Worm (Caenorhabditis elegans): ENCODE data around the gene nstp-5.

The nstp-5 gene

DNA sequence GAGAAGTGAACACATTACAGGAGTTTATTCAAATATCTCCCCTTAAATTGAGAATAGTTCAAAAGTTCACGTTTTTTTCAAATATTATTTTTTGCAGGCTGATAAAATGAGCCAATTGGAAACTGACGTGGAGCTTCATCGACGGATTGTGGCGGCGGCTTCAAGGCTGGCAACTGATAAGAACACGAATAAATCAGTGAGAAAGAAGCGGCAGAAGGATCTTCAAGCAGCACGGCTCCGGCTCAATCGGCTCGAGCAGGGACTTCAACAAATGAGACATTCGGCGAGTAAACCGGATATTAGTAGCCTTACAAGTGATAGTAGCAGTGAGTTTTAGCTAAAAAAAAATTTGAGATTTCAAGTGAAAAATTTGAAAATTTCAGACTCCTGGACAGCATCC lies 30.0 kb upstream of the nstp-5 start, which contains the start of gene M02B1.4:
Gene M02B1.4 (minus strand): TSS at position 9 of the 400 bp plus-strand sequence.
- TF ChIP-seq nhr-28 (tag; optimal IDR thresholded peaks at IDR 0.05) = no peak
- TF ChIP-seq blmp-1 (tag; optimal IDR thresholded peaks at IDR 0.05) = no peak
- TF ChIP-seq flh-1 (GFP tag; optimal IDR thresholded peaks at IDR 0.05) = no peak
- TF ChIP-seq nhr-76 (tag; optimal IDR thresholded peaks at IDR 0.05) = no peak
- no peak for TF ChIP-seq elt-1 (tag; optimal IDR thresholded peaks at IDR 0.05; ENCODE audit: borderline replicate concordance, insufficient read depth)
- TF ChIP-seq lsy-2 (tag; optimal IDR thresholded peaks at IDR 0.05) = no peak
- TF ChIP-seq ces-1 (GFP tag; optimal IDR thresholded peaks at IDR 0.05) = no peak
- no peak for TF ChIP-seq snpc-4 (tag; optimal IDR thresholded peaks at IDR 0.05)
- no peak for TF ChIP-seq M03D4.4 (tag; optimal IDR thresholded peaks at IDR 0.05)
- no peak for TF ChIP-seq unc-39 (tag; optimal IDR thresholded peaks at IDR 0.05)
- no peak for TF ChIP-seq sem-2 (GFP tag; optimal IDR thresholded peaks at IDR 0.05)
- no peak for TF ChIP-seq ztf-11 (tag; optimal IDR thresholded peaks at IDR 0.05)
- TF ChIP-seq ham-2 (GFP tag; optimal IDR thresholded peaks at IDR 0.05) = no peak
- TF ChIP-seq zip-8 (tag; optimal IDR thresholded peaks at IDR 0.05) = no peak
- no peak for TF ChIP-seq cnd-1 (tag; optimal IDR thresholded peaks at IDR 0.05)
- TF ChIP-seq elt-3 (tag; optimal IDR thresholded peaks at IDR 0.05) = no peak
- no peak for TF ChIP-seq mab-5 (tag; optimal IDR thresholded peaks at IDR 0.05)
- TF ChIP-seq mep-1 (tag; optimal IDR thresholded peaks at IDR 0.05) = no peak
- no peak for TF ChIP-seq hlh-1 (tag; optimal IDR thresholded peaks at IDR 0.05)
- TF ChIP-seq nhr-237 (tag; optimal IDR thresholded peaks at IDR 0.05) = no peak

DNA sequence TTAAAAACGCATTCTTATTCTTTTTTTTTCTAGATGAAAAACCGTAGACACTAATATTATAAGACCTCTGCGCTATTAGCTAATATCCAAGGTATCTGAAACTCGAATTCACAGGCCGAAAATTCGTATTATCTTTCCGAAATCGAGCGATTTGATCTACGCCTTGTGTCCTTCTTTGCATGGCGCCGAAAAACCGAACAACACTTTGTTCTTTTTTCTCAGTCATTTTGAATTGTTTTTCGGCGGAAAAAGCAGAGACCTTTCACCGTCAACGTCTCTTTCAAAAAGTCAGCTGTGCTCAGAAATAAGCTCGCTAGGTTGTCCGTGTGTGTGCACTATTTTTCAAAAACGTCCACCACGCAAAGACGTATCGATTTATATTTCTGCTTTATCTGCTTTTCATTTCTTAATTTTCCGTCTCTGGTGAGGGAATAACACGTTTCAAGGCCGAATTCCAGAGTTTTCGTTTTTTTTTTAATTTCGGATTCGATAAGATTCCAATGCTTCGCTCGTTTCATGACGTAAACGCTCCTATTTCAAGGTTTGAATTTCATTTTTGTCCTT lies 24.4 kb upstream of the nstp-5 start:
- TF ChIP-seq cnd-1 (tag; optimal IDR thresholded peaks at IDR 0.05) (no peak), ces-1 (GFP tag; optimal IDR thresholded peaks at IDR 0.05) (peak; percentile 21), M03D4.4 (tag; optimal IDR thresholded peaks at IDR 0.05) (no peak), lin-13 (tag; optimal IDR thresholded peaks at IDR 0.05) (no peak), hlh-1 (tag; optimal IDR thresholded peaks at IDR 0.05) (peak; percentile 56), mls-2 (tag; optimal IDR thresholded peaks at IDR 0.05) (no peak), sem-2 (GFP tag; optimal IDR thresholded peaks at IDR 0.05) (no peak), drap-1 (GFP tag; optimal IDR thresholded peaks at IDR 0.05) (no peak), ceh-43 (GFP tag; optimal IDR thresholded peaks at IDR 0.05) (no peak)

DNA sequence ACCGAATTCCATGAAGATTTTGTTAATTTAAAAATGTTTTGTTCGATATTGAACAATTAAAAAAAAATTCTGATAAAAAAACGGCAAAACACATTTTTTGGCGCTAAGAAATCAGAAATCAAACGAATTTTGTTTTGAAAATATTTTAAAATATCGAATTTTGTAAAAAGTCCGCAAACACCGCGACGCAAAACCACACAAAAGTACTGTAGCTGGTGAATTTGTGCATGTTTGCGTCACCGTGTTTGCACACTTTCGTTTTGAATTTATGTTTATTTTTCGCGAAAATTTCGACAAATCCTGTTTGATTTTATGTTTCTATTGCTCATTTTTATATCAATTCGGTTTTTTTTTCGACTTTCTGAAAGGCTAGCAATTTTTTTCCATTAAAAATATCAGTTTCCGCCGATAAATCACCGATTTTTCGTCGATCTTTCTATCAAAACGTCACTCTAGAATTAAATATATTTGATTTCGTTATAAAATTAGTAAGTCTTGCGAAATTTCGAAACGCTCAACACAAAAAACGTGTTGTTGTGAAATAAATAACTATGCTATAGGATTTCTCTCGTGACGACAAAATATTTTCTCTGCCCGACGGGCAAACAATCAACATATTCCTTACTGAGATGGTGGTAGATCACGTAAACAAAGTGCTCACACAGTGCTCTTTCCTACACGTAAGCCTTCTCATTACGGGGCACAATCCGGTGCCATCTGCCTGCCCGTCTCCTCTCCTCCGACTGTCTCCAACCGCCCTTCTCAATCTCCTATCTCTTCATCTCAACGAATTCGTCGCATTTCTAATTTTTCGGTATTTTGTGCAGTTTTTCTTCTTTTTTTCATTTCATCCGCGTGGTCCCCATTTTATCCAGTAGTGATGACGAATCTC lies 23.5 kb upstream of the nstp-5 start:
- TF ChIP-seq unc-62 (GFP tag; optimal IDR thresholded peaks at IDR 0.05) (no peak), lsy-2 (tag; optimal IDR thresholded peaks at IDR 0.05) (peak; percentile 85)

DNA sequence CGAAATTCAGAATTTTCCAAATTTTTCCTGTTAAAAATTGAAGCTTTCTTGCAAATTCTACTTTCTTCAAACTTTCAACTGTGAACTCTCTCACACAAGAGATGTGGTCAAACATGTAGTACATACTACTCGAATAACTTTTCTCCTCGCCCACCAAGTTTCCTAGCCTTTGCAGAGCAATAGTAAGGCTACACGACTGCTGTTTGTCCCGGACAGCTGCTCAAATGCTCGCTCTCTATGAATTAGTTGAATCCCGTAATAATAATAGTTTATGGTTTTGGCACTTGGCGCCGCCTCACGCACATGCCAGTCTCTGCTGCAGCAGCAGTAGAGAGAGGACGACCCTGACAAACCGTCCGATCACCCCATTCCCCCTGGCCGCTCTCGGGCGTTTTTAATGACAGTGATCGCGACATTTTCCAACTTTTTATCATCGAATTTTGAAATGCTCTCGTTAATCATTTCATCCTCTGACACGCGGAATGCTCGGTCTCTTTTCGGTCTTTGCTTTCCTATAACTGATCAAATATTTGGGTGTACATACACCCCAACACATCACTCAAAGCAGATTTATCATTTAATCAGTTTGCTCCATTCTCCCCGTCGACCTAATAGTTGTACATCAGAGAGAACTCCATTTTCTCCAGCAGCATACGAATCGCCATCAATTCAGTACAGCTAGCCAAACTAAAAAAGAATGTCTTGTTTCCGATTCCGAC lies 21.5 kb upstream of the nstp-5 start:
- TF ChIP-seq hlh-1 (tag; optimal IDR thresholded peaks at IDR 0.05) (peak; percentile 92), nhr-237 (tag; optimal IDR thresholded peaks at IDR 0.05) (no peak)

DNA sequence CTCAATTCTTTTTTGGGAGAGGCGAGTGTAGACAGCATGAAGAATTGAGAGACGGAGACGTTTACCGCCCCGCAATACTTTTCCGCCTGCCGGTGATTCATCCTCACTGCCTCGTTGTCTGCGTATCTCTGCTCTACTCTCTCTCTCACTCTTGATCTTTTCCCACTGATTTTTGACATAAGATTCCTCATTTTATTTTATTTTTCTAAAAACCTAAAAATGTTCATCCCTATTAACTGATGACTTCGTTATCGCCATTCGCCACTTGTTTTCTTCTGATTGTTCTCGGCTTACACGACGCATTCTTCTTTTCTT lies 21.0 kb upstream of the nstp-5 start:
- no peak for TF ChIP-seq sem-2 (GFP tag; optimal IDR thresholded peaks at IDR 0.05)
- peak; percentile 3 for TF ChIP-seq lsy-2 (tag; optimal IDR thresholded peaks at IDR 0.05)

DNA sequence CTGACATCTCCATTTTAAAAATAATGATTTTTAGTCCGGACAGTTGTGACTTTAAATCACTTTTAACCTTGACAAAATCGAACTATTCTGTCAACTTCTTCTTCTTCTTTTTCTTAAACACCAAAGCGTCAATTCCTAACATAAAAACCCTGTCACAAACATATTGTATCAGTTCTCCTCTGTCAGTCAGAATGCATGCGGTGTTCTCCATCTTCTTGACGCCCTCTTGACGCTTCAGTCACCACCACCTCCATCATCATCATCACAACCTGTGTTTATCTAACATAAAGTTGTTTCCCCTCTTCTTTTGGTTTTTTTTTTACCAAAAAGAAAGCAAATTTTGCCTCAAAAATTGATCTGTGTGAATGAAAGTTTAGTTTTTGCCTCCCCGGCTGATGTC lies 20.0 kb upstream of the nstp-5 start:
- no peak for TF ChIP-seq mab-5 (tag; optimal IDR thresholded peaks at IDR 0.05)
- TF ChIP-seq ceh-83 (GFP tag; optimal IDR thresholded peaks at IDR 0.05) = no peak
- no peak for TF ChIP-seq snpc-4 (tag; optimal IDR thresholded peaks at IDR 0.05)
- TF ChIP-seq lsy-2 (tag; optimal IDR thresholded peaks at IDR 0.05) = no peak
- TF ChIP-seq unc-120 (tag; optimal IDR thresholded peaks at IDR 0.05; ENCODE audit: poor library complexity, severe bottlenecking) = no peak
- no peak for TF ChIP-seq ceh-39 (tag; optimal IDR thresholded peaks at IDR 0.05)
- TF ChIP-seq blmp-1 (tag; optimal IDR thresholded peaks at IDR 0.05) = no peak
- no peak for TF ChIP-seq hlh-1 (tag; optimal IDR thresholded peaks at IDR 0.05)
- no peak for TF ChIP-seq mep-1 (tag; optimal IDR thresholded peaks at IDR 0.05)
